Worm (Caenorhabditis elegans): ENCODE measurements around the gene Y39B6A.41.

ce11 chrV:18978301-18978700, 525 bp upstream of the Y39B6A.41 start:
- TF ChIP-seq Y53G8AR.9 (GFP tag; conservative IDR thresholded peaks at IDR 0.05), result no peak
- TF ChIP-seq him-1 (tag; optimal IDR thresholded peaks at IDR 0.05), result no peak
- no peak for TF ChIP-seq akir-1 (GFP tag; optimal IDR thresholded peaks at IDR 0.05)
- TF ChIP-seq let-526 (GFP tag; IDR thresholded peaks at IDR 0.05), result no peak
- TF ChIP-seq egl-18 (GFP tag; IDR thresholded peaks at IDR 0.05), result no peak
- TF ChIP-seq snpc-4 (GFP tag; optimal IDR thresholded peaks at IDR 0.05), result no peak
- no peak for TF ChIP-seq snpc-4 (tag; optimal IDR thresholded peaks at IDR 0.05)
- no peak for TF ChIP-seq tlf-1 (GFP tag; optimal IDR thresholded peaks at IDR 0.05)
- no peak for TF ChIP-seq lsy-27 (tag; optimal IDR thresholded peaks at IDR 0.05; ENCODE audit: borderline replicate concordance, insufficient read depth)
- no peak for TF ChIP-seq attf-3 (GFP tag; conservative IDR thresholded peaks at IDR 0.05)
- TF ChIP-seq F10E7.11 (tag; optimal IDR thresholded peaks at IDR 0.05), result no peak
- no peak for TF ChIP-seq atf-7 (tag; optimal IDR thresholded peaks at IDR 0.05)
- TF ChIP-seq Y79H2A.3 (GFP tag; conservative IDR thresholded peaks at IDR 0.05), result no peak

Data from whole organism, young adult.